Fruit fly (Drosophila melanogaster): Measurements from ENCODE around the gene TotE.
A peak's percentile ranks its signal among the peaks of the same experiment; 100 is the strongest.

TotE gene

dm6 chr2L:19935085-19935846 lies 21.9 kb upstream of the TotE start (continued):
- peak; percentile 10; the same call in 1 of the 3 replicates for TF ChIP-seq row (GFP tag; IDR thresholded peaks at IDR 0.05)
- peak; percentile 44; the same call in 1 of the 3 replicates for TF ChIP-seq HLH4C (GFP tag; IDR thresholded peaks at IDR 0.05; ENCODE audit: partially characterized antibody)
- TF ChIP-seq HHEX (GFP tag; optimal IDR thresholded peaks at IDR 0.05) = peak; percentile 46
- TF ChIP-seq CG6813 (GFP tag; optimal IDR thresholded peaks at IDR 0.05) = peak; percentile 6
- TF ChIP-seq emc (GFP tag; optimal IDR thresholded peaks at IDR 0.05) = no peak
- peak; percentile 85 for TF ChIP-seq sens (GFP tag)
- TF ChIP-seq slbo (GFP tag; IDR thresholded peaks at IDR 0.05) = peak; percentile 44
- TF ChIP-seq CG17361 (GFP tag; IDR thresholded peaks at IDR 0.05) = no peak
- TF ChIP-seq Optix (GFP tag; IDR thresholded peaks at IDR 0.05) = no peak
- peak; percentile 61; the same call in 1 of the 2 replicates for TF ChIP-seq ato (GFP tag; IDR thresholded peaks at IDR 0.05; ENCODE audit: partially characterized antibody)
- TF ChIP-seq sim (GFP tag; IDR thresholded peaks at IDR 0.05) = 0 out of 2 replicates have a peak, but pooled peaks have one; percentile 48
- no peak for TF ChIP-seq MBD-R2 (GFP tag; IDR thresholded peaks at IDR 0.05)
- TF ChIP-seq Camta (GFP tag; optimal IDR thresholded peaks at IDR 0.05) = no peak
- no peak for TF ChIP-seq HmgD (GFP tag; optimal IDR thresholded peaks at IDR 0.05)
- peak; percentile 23; the same call in 1 of the 2 replicates for TF ChIP-seq CG14014 (GFP tag; IDR thresholded peaks at IDR 0.05)
- no peak for TF ChIP-seq Sox102F (GFP tag; optimal IDR thresholded peaks at IDR 0.05)
- peak in 1 of 2 experiments; percentile 5 for TF ChIP-seq eve (GFP tag; optimal IDR thresholded peaks at IDR 0.05)
- TF ChIP-seq gce (GFP tag; IDR thresholded peaks at IDR 0.05) = 0 out of 3 replicates have a peak, but pooled peaks have one; percentile 45
- TF ChIP-seq Doc3 (GFP tag; IDR thresholded peaks at IDR 0.05; ENCODE audit: partially characterized antibody) = no peak
- TF ChIP-seq jing (GFP tag; optimal IDR thresholded peaks at IDR 0.05) = peak; percentile 26
- peak; percentile 34 for TF ChIP-seq CG8924 (tag; optimal IDR thresholded peaks at IDR 0.05)
- no peak for TF ChIP-seq Max (GFP tag; optimal IDR thresholded peaks at IDR 0.05)
- peak; percentile 11 for TF ChIP-seq CG3281 (GFP tag; optimal IDR thresholded peaks at IDR 0.05)
- peak; percentile 77; the same call in 1 of the 2 replicates for TF ChIP-seq rib (GFP tag; IDR thresholded peaks at IDR 0.05)
- no peak for TF ChIP-seq ssp (GFP tag; IDR thresholded peaks at IDR 0.05)
- no peak for TF ChIP-seq CG12744 (GFP tag; optimal IDR thresholded peaks at IDR 0.05)
- peak in 1 of 2 experiments; percentile 24 for TF ChIP-seq Trl (optimal IDR thresholded peaks at IDR 0.05)
- TF ChIP-seq Trl (GFP tag; optimal IDR thresholded peaks at IDR 0.05) = peak; percentile 9
- no peak for TF ChIP-seq CG30431 (GFP tag; optimal IDR thresholded peaks at IDR 0.05)
- peak; percentile 33 for TF ChIP-seq mirr (GFP tag; optimal IDR thresholded peaks at IDR 0.05)
- peak; percentile 10 for TF ChIP-seq CoRest (tag; optimal IDR thresholded peaks at IDR 0.05)
- TF ChIP-seq bbx (GFP tag; IDR thresholded peaks at IDR 0.05; ENCODE audit: partially characterized antibody) = peak; percentile 75
- peak; percentile 63; the same call in 1 of the 2 replicates for TF ChIP-seq CG13287 (GFP tag; IDR thresholded peaks at IDR 0.05; ENCODE audit: partially characterized antibody)
- TF ChIP-seq twi (tag; optimal IDR thresholded peaks at IDR 0.05) = peak; percentile 14
- TF ChIP-seq grau (tag; optimal IDR thresholded peaks at IDR 0.05) = peak; percentile 40
- peak; percentile 30 for TF ChIP-seq CG12071 (GFP tag; optimal IDR thresholded peaks at IDR 0.05)
- peak; percentile 64 for TF ChIP-seq amos (GFP tag; IDR thresholded peaks at IDR 0.05; ENCODE audit: partially characterized antibody)
- peak; percentile 9 for TF ChIP-seq CHES-1-like (GFP tag; optimal IDR thresholded peaks at IDR 0.05)
- peak; percentile 58; the same call in 1 of the 2 replicates for TF ChIP-seq Adf1 (GFP tag; IDR thresholded peaks at IDR 0.05)
- TF ChIP-seq CG13624 (GFP tag; optimal IDR thresholded peaks at IDR 0.05) = no peak
- 0 out of 2 replicates have a peak, but pooled peaks have one; percentile 25 for TF ChIP-seq Xrp1 (GFP tag; IDR thresholded peaks at IDR 0.05)
- TF ChIP-seq CG6854 (GFP tag; optimal IDR thresholded peaks at IDR 0.05) = peak; percentile 40
- TF ChIP-seq dpn (GFP tag; optimal IDR thresholded peaks at IDR 0.05) = no peak
- peak; percentile 80 for TF ChIP-seq CG5180 (GFP tag; optimal IDR thresholded peaks at IDR 0.05)
- TF ChIP-seq Hr78 (GFP tag; optimal IDR thresholded peaks at IDR 0.05) = peak in 1 of 2 experiments; percentile 52
- TF ChIP-seq CG10147 (GFP tag; optimal IDR thresholded peaks at IDR 0.05) = no peak
- TF ChIP-seq her (GFP tag; optimal IDR thresholded peaks at IDR 0.05) = peak; percentile 39
- peak; percentile 14 for TF ChIP-seq Meics (GFP tag; optimal IDR thresholded peaks at IDR 0.05)

All from whole organism, embryonic.